Fruit fly (Drosophila melanogaster) whole organism, prepupa: Measurements from ENCODE around the gene CG11380.

Source experiments
- Blimp-1 ChIP-seq: fragments of 200-800 bp; sonication (Bioruptor generic); optimal IDR thresholded peaks from 3 replicates; lab custom pipeline; 2017; ENCODE audit warnings: missing biosample characterization, missing genetic modification characterization, mild to moderate bottlenecking, moderate library complexity, missing genetic modification reagents
- CG10631 ChIP-seq: fragments of 200-800 bp; sonication (Bioruptor generic); optimal IDR thresholded peaks from 2 replicates; lab custom pipeline; 2016; ENCODE audit warnings: missing biosample characterization, missing genetic modification characterization
- CG15336 ChIP-seq: fragments of 200-800 bp; sonication (Bioruptor generic); IDR thresholded peaks from 2 replicates; pipeline ENCODE4 v1.3.6; 2022; ENCODE audit warnings: missing biosample characterization, missing genetic modification characterization
- CG32006 ChIP-seq: fragments of 200-800 bp; sonication (Bioruptor generic); optimal IDR thresholded peaks from 3 replicates; lab custom pipeline; 2017; ENCODE audit warnings: missing biosample characterization, mild to moderate bottlenecking, missing genetic modification characterization
- CG34406 ChIP-seq: fragments of 200-800 bp; sonication (Bioruptor generic); optimal IDR thresholded peaks from 3 replicates; lab custom pipeline; 2016; ENCODE audit warnings: missing biosample characterization, missing genetic modification characterization
- CG3919 ChIP-seq: fragments of 200-800 bp; sonication (Bioruptor generic); optimal IDR thresholded peaks from 3 replicates; lab custom pipeline; 2016; ENCODE audit warnings: missing biosample characterization, missing genetic modification characterization
- CG6163 ChIP-seq: fragments of 200-800 bp; sonication (Bioruptor generic); IDR thresholded peaks from 3 replicates; pipeline ENCODE4 v1.3.6; 2022; ENCODE audit warnings: missing biosample characterization, missing genetic modification characterization
- CG6792 ChIP-seq: fragments of 200-800 bp; sonication (Bioruptor generic); optimal IDR thresholded peaks from 3 replicates; lab custom pipeline; 2016; ENCODE audit warnings: missing biosample characterization, missing genetic modification characterization
- CG8119 ChIP-seq: fragments of 200-800 bp; sonication (Bioruptor generic); IDR thresholded peaks from 3 replicates; pipeline ENCODE4 v1.3.6; 2022; ENCODE audit warnings: missing biosample characterization, missing genetic modification characterization
- CG8319 ChIP-seq: fragments of 200-800 bp; sonication (Bioruptor generic); optimal IDR thresholded peaks from 3 replicates; lab custom pipeline; 2016; ENCODE audit warnings: missing biosample characterization, missing genetic modification characterization
- CG8632 ChIP-seq: fragments of 200-800 bp; sonication (Bioruptor generic); optimal IDR thresholded peaks from 3 replicates; lab custom pipeline; 2016; ENCODE audit warnings: missing biosample characterization, missing genetic modification characterization
- CG9139 ChIP-seq: fragments of 200-800 bp; sonication (Bioruptor generic); optimal IDR thresholded peaks from 3 replicates; lab custom pipeline; 2017; ENCODE audit warnings: missing biosample characterization, mild to moderate bottlenecking, missing genetic modification characterization
- Eip78C ChIP-seq: fragments of 200-800 bp; sonication (Bioruptor generic); peaks from one replicate; lab custom pipeline; 2016; ENCODE audit warnings: missing biosample characterization, missing genetic modification characterization
- Ets21C ChIP-seq: fragments of 200-800 bp; sonication (Bioruptor generic); optimal IDR thresholded peaks from 3 replicates; lab custom pipeline; 2016; ENCODE audit warnings: missing biosample characterization, missing genetic modification characterization
- Ets96B ChIP-seq: fragments of 200-800 bp; optimal IDR thresholded peaks from 2 replicates; lab custom pipeline; 2019; ENCODE audit warnings: missing biosample characterization, mild to moderate bottlenecking, missing genetic modification characterization, moderate library complexity
- Hr4 ChIP-seq: fragments of 200-800 bp; sonication (Bioruptor generic); optimal IDR thresholded peaks from 3 replicates; lab custom pipeline; 2016; ENCODE audit warnings: missing biosample characterization, missing genetic modification characterization
- Met ChIP-seq: fragments of 200-800 bp; sonication (Bioruptor generic); optimal IDR thresholded peaks from 3 replicates; lab custom pipeline; 2016; ENCODE audit warnings: missing biosample characterization, missing genetic modification characterization
- Smox ChIP-seq: fragments of 200-800 bp; sonication (Bioruptor generic); optimal IDR thresholded peaks from 3 replicates; lab custom pipeline; 2016; ENCODE audit warnings: missing biosample characterization, missing genetic modification characterization
- Sox102F ChIP-seq: fragments of 200-800 bp; sonication (Bioruptor generic); optimal IDR thresholded peaks from 2 replicates; lab custom pipeline; 2016; ENCODE audit warnings: missing biosample characterization, mild to moderate bottlenecking, missing genetic modification characterization
- Sox14 ChIP-seq: fragments of 200-800 bp; sonication (Bioruptor generic); optimal IDR thresholded peaks from 3 replicates; lab custom pipeline; 2016; ENCODE audit warnings: missing biosample characterization, missing genetic modification characterization
- cyc ChIP-seq: fragments of 200-800 bp; sonication (Bioruptor generic); optimal IDR thresholded peaks from 3 replicates; lab custom pipeline; 2016; ENCODE audit warnings: missing biosample characterization, missing genetic modification characterization
- eg ChIP-seq: fragments of 200-800 bp; sonication (Bioruptor generic); IDR thresholded peaks from 3 replicates; pipeline ENCODE4 v1.3.6; 2022; ENCODE audit warnings: missing biosample characterization, missing genetic modification characterization
- esn ChIP-seq: fragments of 200-800 bp; sonication (Bioruptor generic); optimal IDR thresholded peaks from 2 replicates; lab custom pipeline; 2016; ENCODE audit warnings: missing biosample characterization, mild to moderate bottlenecking, missing genetic modification characterization, moderate library complexity
- fd59A ChIP-seq: fragments of 200-800 bp; sonication (Bioruptor generic); optimal IDR thresholded peaks from 2 replicates; lab custom pipeline; 2017; ENCODE audit warnings: missing biosample characterization, mild to moderate bottlenecking, missing genetic modification characterization, missing genetic modification reagents
- fkh ChIP-seq: fragments of 200-800 bp; sonication (Bioruptor generic); optimal IDR thresholded peaks from 3 replicates; lab custom pipeline; 2017; ENCODE audit warnings: missing biosample characterization, mild to moderate bottlenecking, missing genetic modification characterization, moderate library complexity
- net ChIP-seq: fragments of 200-800 bp; sonication (Bioruptor generic); optimal IDR thresholded peaks from 3 replicates; lab custom pipeline; 2016; ENCODE audit warnings: missing biosample characterization, missing genetic modification characterization
- pdm3 ChIP-seq: fragments of 200-800 bp; sonication (Bioruptor generic); optimal IDR thresholded peaks from 3 replicates; lab custom pipeline; 2016; ENCODE audit warnings: missing biosample characterization, missing genetic modification characterization
- salr ChIP-seq, 2 experiments: fragments of 200-800 bp; sonication (Bioruptor generic); optimal IDR thresholded peaks; 3 replicates each; lab custom pipeline; 2016 to 2018; ENCODE audit warnings: missing biosample characterization in 2 of 2, missing genetic modification characterization in 2 of 2, mild to moderate bottlenecking in 1 of 2
- spab ChIP-seq: fragments of 200-800 bp; sonication (Bioruptor generic); optimal IDR thresholded peaks from 2 replicates; lab custom pipeline; 2017; ENCODE audit warnings: missing biosample characterization, mild to moderate bottlenecking, missing genetic modification characterization, missing genetic modification reagents
- svp ChIP-seq: fragments of 200-800 bp; sonication (Bioruptor generic); peaks from one replicate; lab custom pipeline; 2016; ENCODE audit warnings: missing biosample characterization, missing genetic modification characterization
- topi ChIP-seq: fragments of 200-800 bp; sonication (Bioruptor generic); optimal IDR thresholded peaks from 3 replicates; lab custom pipeline; 2016; ENCODE audit warnings: missing biosample characterization, missing genetic modification characterization

The CG11380 gene

DNA sequence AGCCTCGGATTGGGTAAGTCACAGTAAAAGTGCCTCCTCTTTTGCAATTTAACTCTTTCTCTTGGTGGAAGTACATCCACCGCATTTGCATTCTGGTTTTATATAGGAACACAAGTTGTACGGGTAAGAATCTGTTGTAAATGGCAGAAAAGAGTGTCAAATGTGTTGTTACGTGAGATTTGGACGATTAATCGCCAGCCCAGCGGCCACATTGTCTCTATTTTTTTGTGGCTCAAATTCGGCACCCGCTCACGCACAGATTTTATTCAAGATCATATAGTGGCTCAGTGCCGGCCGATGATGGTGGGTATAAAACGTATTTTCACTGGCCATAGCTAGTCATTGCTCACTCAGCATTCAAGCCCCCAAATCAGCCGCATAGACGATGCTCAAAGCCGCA is 12.4 kb downstream of the CG11380 start, which contains the start of gene CG11381:
Gene CG11381 (plus strand): TSS at position 301 of the 400 bp plus-strand sequence.
- no peak for TF ChIP-seq CG8319

DNA sequence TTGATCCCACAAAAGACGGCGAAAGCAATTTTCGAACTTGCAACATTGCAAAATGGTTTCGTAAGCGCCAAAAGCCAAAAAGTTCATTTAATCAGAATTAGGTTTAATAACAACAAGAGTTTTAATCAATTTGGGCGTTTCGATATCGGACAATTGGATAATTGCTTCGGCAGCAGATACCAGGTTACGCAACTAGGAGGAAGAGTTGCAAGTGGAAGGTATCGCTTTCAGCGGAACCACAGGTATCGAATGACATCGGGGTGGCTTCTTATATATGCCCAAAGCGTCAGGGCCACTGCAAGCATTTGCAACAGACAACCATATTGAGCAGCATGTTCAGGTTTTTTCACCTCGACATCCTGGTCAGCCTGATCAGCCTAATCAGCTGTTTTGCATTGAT is 15.3 kb downstream of the CG11380 start, which contains the start of gene CG14624:
Gene CG14624 (plus strand): TSS at position 301 of the 400 bp plus-strand sequence.
- TF ChIP-seq CG8632 (GFP tag; lab: Kevin White, UChicago) (no peak), CG9139 (GFP tag; lab: Kevin White, UChicago) (no peak), CG6163 (GFP tag; lab: Robert Waterston, UW) (no peak)

DNA sequence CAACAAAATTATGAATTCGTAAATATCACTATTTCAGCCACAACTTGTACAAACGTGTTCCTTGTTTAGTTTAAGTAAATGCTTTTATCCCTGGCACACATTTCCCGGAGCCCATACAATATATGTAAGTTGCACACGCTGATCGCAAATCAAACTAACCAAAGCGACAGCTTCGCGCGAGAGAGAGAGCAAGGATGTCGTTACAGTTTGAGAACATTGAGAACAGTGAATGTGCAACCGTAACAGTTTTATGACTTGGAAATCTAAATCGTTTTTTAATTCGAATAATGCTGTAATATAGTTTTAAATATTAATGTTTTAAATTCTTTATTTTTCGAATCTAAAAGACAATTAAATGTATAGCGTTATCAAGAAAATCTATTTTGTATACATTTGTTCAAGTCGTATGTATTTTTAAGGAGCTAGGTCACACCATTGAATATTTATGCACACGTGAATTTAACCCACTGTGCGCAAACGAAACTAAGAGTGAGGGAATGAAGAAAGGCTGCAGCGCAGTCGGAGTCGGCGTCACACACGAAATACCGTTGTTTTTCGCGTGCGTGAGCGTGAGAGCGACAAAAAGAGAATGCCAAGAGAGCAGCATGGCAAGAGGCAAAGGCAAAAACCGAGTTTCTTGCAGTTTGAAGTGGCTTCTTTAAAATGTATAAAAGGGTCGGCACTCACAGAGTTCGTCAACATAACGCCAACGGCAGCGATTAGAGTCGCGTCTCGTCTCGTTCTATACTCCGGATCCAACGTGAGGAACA is 18.3 kb downstream of the CG11380 start, which contains the start of gene CG11382:
Gene CG11382 (plus strand): TSS at position 720 of the 770 bp plus-strand sequence.
- TF ChIP-seq CG8319 (no peak), cyc (peak; percentile 7), CG15336 (GFP tag; lab: Robert Waterston, UW) (0 out of 2 replicates have a peak, but pooled peaks have one; percentile 27), Hr4 (peak; percentile 37), salr (GFP tag; optimal IDR thresholded peaks at IDR 0.05; lab: Kevin White, UChicago) (no peak), spab (no peak), Sox102F (GFP tag; lab: Kevin White, UChicago) (peak; percentile 14), svp (peak; percentile 52), Sox14 (GFP tag; lab: Kevin White, UChicago) (peak; percentile 12), Ets21C (GFP tag; lab: Kevin White, UChicago) (no peak), fd59A (GFP tag; lab: Kevin White, UChicago) (no peak), esn (GFP tag; lab: Kevin White, UChicago) (peak; percentile 39), CG8119 (no peak), CG34406 (GFP tag; lab: Kevin White, UChicago) (no peak), CG32006 (GFP tag; lab: Kevin White, UChicago) (peak; percentile 28), Ets96B (tag; lab: Kevin White, UChicago) (no peak), eg (no peak), topi (GFP tag; lab: Kevin White, UChicago) (peak; percentile 28), pdm3 (GFP tag; lab: Kevin White, UChicago) (peak; percentile 24), Met (GFP tag; lab: Kevin White, UChicago) (peak; percentile 39), CG6792 (GFP tag; lab: Kevin White, UChicago) (no peak), CG3919 (GFP tag; lab: Kevin White, UChicago) (peak; percentile 20), Blimp-1 (GFP tag; lab: Kevin White, UChicago) (peak; percentile 88), Eip78C (GFP tag; lab: Kevin White, UChicago) (peak; percentile 14), net (no peak), CG10631 (GFP tag; lab: Kevin White, UChicago) (peak; percentile 26), Smox (peak; percentile 28)

DNA sequence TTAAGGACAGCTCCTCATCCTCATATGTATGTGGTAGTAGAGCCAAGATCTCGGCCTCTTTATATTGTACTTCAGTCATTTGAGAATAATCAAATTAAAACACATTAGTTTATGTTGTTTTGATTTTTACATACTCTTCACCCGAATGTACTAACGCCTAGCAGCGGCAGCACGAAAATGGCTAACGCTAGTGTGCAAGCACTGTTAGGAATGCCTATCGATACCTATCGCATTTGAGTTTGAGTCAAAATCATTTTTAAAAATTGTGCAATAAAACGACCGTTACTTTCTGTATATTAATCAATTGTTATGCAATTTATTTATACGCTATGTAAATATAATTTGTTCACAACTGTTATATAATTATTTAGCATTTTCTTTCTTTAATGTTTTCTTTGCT is 23.9 kb downstream of the CG11380 start, which contains the start of gene CG11398:
Gene CG11398 (minus strand): TSS at position 157 of the 400 bp plus-strand sequence.
- TF ChIP-seq Sox14 (GFP tag; lab: Kevin White, UChicago) (peak; percentile 14), topi (GFP tag; lab: Kevin White, UChicago) (peak; percentile 7), salr (GFP tag; optimal IDR thresholded peaks at IDR 0.05; lab: Kevin White, UChicago) (no peak), Eip78C (GFP tag; lab: Kevin White, UChicago) (peak; percentile 30)
- TF ChIP-seq, all 60 proteins: peak for 3

DNA sequence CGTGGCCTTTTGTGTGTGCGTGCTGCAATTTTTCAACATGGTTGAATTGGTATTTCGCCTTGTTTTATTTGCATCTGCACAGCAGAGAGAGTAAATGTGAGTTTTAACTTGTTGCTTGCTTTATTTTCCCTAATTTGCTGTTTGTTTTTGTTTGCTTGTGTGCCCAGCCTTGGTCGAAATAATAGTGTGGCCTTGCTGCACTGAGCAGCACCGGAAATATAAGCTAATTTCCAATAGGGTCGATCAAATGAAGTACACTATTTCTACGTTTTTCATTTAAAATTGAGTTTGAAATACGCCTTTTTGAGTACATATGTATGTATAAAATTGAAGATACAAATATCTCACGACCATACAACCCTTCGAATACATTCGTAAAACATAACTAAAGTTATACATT is 25.6 kb downstream of the CG11380 start:
- TF ChIP-seq fkh (no peak), eg (peak; percentile 54; the same call in 2 of the 3 replicates)
